Worm (Caenorhabditis elegans): ENCODE data around the gene D1086.7.

- no peak for TF ChIP-seq ama-1 (optimal IDR thresholded peaks at IDR 0.05)
- no peak for TF ChIP-seq ets-7 (tag; optimal IDR thresholded peaks at IDR 0.05)
- TF ChIP-seq tbx-37 (GFP tag; conservative IDR thresholded peaks at IDR 0.05) = no peak
- no peak for TF ChIP-seq tbx-11 (GFP tag; IDR thresholded peaks at IDR 0.05)
- no peak for TF ChIP-seq B0310.2 (tag; optimal IDR thresholded peaks at IDR 0.05)
- TF ChIP-seq sea-1 (GFP tag; conservative IDR thresholded peaks at IDR 0.05) = no peak
- TF ChIP-seq flt-1 (GFP tag; IDR thresholded peaks at IDR 0.05) = no peak
- TF ChIP-seq hnd-1 (tag; optimal IDR thresholded peaks at IDR 0.05) = no peak
- no peak for TF ChIP-seq pes-1 (GFP tag; IDR thresholded peaks at IDR 0.05)
Observed at ce11 chrV:14085589-14085988, 1.5 kb downstream of the D1086.7 start, which contains the start of gene D1086.18.
